Fruit fly (Drosophila melanogaster): ENCODE data around the gene CG7720.

CG7720 gene

DNA sequence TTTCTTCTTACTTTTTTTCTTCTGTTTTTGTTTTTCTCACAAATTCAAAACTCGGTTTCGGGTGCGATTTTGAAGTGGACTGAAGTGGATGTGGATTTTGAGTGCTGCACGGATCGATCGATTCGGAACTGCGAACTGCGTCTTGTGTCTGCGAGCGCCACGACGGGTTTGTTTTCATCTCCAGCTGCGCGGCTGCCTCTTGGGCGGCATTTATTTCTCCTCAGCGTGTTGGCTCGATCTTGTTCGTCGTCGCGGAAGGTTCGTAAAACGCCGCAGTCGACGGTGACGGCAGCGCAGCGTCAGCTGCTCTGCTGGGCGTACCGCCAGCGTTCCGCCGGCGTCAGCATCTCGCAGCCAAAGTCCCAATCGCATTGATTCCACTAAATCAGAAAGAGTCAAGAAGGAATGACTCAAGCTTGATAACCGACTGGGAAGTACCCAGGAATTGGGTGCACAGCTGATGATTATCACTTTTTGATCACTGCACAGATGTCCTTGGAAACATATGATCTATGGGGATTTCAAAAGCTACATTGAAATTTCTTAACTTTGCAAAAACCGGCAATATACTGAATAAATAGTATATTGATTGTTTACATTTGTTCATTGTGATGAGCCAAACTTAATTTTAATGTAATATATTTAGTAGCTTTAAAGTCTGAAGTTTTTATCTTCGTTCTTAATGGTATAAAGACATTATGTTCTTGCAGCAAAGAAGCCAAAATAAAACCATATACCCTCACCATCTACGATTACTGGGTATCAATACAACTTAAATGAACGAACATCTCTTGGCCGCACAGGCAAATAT, at the start of gene CG7720 (continued):
- TF ChIP-seq CG11247 (GFP tag; IDR thresholded peaks at IDR 0.05) (no peak), CG2875 (GFP tag; optimal IDR thresholded peaks at IDR 0.05) (no peak), CG6791 (GFP tag; IDR thresholded peaks at IDR 0.05; ENCODE audit: partially characterized antibody) (no peak), Nf-YB (GFP tag; optimal IDR thresholded peaks at IDR 0.05) (peak; percentile 30), Tbp (GFP tag; optimal IDR thresholded peaks at IDR 0.05) (no peak), shn (GFP tag; optimal IDR thresholded peaks at IDR 0.05) (peak; percentile 17), NfI (GFP tag; optimal IDR thresholded peaks at IDR 0.05) (peak; percentile 47), CG7271 (tag; optimal IDR thresholded peaks at IDR 0.05) (no peak), CG9727 (GFP tag; optimal IDR thresholded peaks at IDR 0.05) (peak; percentile 23), Chrac-16 (GFP tag; optimal IDR thresholded peaks at IDR 0.05) (peak; percentile 26), CG34224 (GFP tag; IDR thresholded peaks at IDR 0.05; ENCODE audit: partially characterized antibody) (no peak), lola (GFP tag; optimal IDR thresholded peaks at IDR 0.05) (peak in 1 of 3 experiments; percentile 38), CG4424 (GFP tag; optimal IDR thresholded peaks at IDR 0.05) (peak; percentile 62), dmrt99B (tag; optimal IDR thresholded peaks at IDR 0.05) (peak; percentile 56), dm (GFP tag; optimal IDR thresholded peaks at IDR 0.05) (peak; percentile 23), ewg (GFP tag; optimal IDR thresholded peaks at IDR 0.05) (peak; percentile 26), CG2712 (tag; optimal IDR thresholded peaks at IDR 0.05) (peak; percentile 20), CoRest (tag; optimal IDR thresholded peaks at IDR 0.05) (peak; percentile 72), slbo (GFP tag; IDR thresholded peaks at IDR 0.05) (peak; percentile 38; the same call in 1 of the 2 replicates), ftz-f1 (GFP tag; optimal IDR thresholded peaks at IDR 0.05) (no peak), CG7786 (GFP tag; optimal IDR thresholded peaks at IDR 0.05) (peak; percentile 18), Oli (tag; optimal IDR thresholded peaks at IDR 0.05) (peak; percentile 70), pros (GFP tag; optimal IDR thresholded peaks at IDR 0.05) (no peak), CG17612 (GFP tag; IDR thresholded peaks at IDR 0.05) (no peak), CG12769 (tag; optimal IDR thresholded peaks at IDR 0.05) (peak; percentile 24), Sox102F (GFP tag; optimal IDR thresholded peaks at IDR 0.05) (peak; percentile 68), CG4282 (GFP tag; optimal IDR thresholded peaks at IDR 0.05) (no peak), CG6175 (GFP tag; IDR thresholded peaks at IDR 0.05) (peak; percentile 55; the same call in 1 of the 3 replicates), CG32532 (GFP tag; IDR thresholded peaks at IDR 0.05) (0 out of 2 replicates have a peak, but pooled peaks have one; percentile 25), nau (GFP tag; optimal IDR thresholded peaks at IDR 0.05) (peak; percentile 40), hkb (optimal IDR thresholded peaks at IDR 0.05) (no peak), hkb (GFP tag; IDR thresholded peaks at IDR 0.05) (no peak), Dad (GFP tag; optimal IDR thresholded peaks at IDR 0.05) (no peak), fru (optimal IDR thresholded peaks at IDR 0.05) (no peak), sc (optimal IDR thresholded peaks at IDR 0.05) (no peak), sc (GFP tag; optimal IDR thresholded peaks at IDR 0.05) (peak; percentile 1), Rfx (GFP tag; IDR thresholded peaks at IDR 0.05) (peak; percentile 25; the same call in 1 of the 2 replicates), pho (GFP tag; optimal IDR thresholded peaks at IDR 0.05) (no peak), CG11723 (GFP tag; optimal IDR thresholded peaks at IDR 0.05) (peak; percentile 14), sug (tag; optimal IDR thresholded peaks at IDR 0.05) (no peak), tgo (GFP tag; IDR thresholded peaks at IDR 0.05) (0 out of 3 replicates have a peak, but pooled peaks have one; percentile 24), PHDP (tag; optimal IDR thresholded peaks at IDR 0.05) (peak; percentile 6), Atf6 (GFP tag; IDR thresholded peaks at IDR 0.05) (peak; percentile 6; the same call in 1 of the 2 replicates), CG14441 (GFP tag; IDR thresholded peaks at IDR 0.05) (peak; percentile 37), CG9932 (GFP tag; IDR thresholded peaks at IDR 0.05) (peak; percentile 44; the same call in 1 of the 2 replicates), Adf1 (GFP tag; IDR thresholded peaks at IDR 0.05) (peak; percentile 95), zfh2 (GFP tag; optimal IDR thresholded peaks at IDR 0.05) (peak; percentile 37), CG15601 (tag; optimal IDR thresholded peaks at IDR 0.05) (peak; percentile 10), CG4820 (GFP tag; optimal IDR thresholded peaks at IDR 0.05) (peak; percentile 64)

Data from whole organism, embryonic.